Fruit fly (Drosophila melanogaster) whole organism, embryonic: ENCODE results near the gene Vajk3.

Source experiments
- Aef1 ChIP-seq: fragments of 200-800 bp; sonication (Bioruptor generic); IDR thresholded peaks from 3 replicates; pipeline ENCODE4 v1.3.6; 2022; ENCODE audit warnings: missing biosample characterization, missing genetic modification characterization
- B-H2 ChIP-seq: fragments of 200-800 bp; sonication (Bioruptor generic); optimal IDR thresholded peaks from 2 replicates; lab custom pipeline; 2018; ENCODE audit warnings: missing biosample characterization, mild to moderate bottlenecking, missing genetic modification characterization
- Bdp1 ChIP-seq: fragments of 200-800 bp; sonication (Bioruptor generic); optimal IDR thresholded peaks from 3 replicates; lab custom pipeline; 2016; ENCODE audit warnings: missing biosample characterization, missing genetic modification characterization
- CG1024 ChIP-seq: fragments of 200-800 bp; sonication (Bioruptor generic); IDR thresholded peaks from 2 replicates; pipeline ENCODE4 v1.3.6; 2022; ENCODE audit warnings: missing biosample characterization, missing genetic modification characterization
- CG11247 ChIP-seq: fragments of 200-800 bp; sonication (Bioruptor generic); IDR thresholded peaks from 2 replicates; pipeline ENCODE4 v1.3.6; 2022; ENCODE audit warnings: missing biosample characterization, missing genetic modification characterization
- CG12071 ChIP-seq: fragments of 200-800 bp; sonication (Bioruptor generic); optimal IDR thresholded peaks from 3 replicates; lab custom pipeline; 2018; ENCODE audit warnings: missing biosample characterization, mild to moderate bottlenecking, missing genetic modification characterization
- CG15479 ChIP-seq: fragments of 200-800 bp; sonication (Bioruptor generic); optimal IDR thresholded peaks from 3 replicates; lab custom pipeline; 2019; ENCODE audit warnings: missing biosample characterization, mild to moderate bottlenecking, missing genetic modification characterization, moderate library complexity
- CG15696 ChIP-seq: fragments of 200-800 bp; sonication (Bioruptor generic); optimal IDR thresholded peaks from 2 replicates; lab custom pipeline; 2019; ENCODE audit warnings: missing biosample characterization, mild to moderate bottlenecking, missing genetic modification characterization, moderate library complexity
- CG1603 ChIP-seq: fragments of 200-800 bp; sonication (Bioruptor generic); optimal IDR thresholded peaks from 2 replicates; lab custom pipeline; 2019; ENCODE audit warnings: missing biosample characterization, mild to moderate bottlenecking, missing genetic modification characterization, moderate library complexity
- CG16779 ChIP-seq: fragments of 200-800 bp; sonication (Bioruptor generic); IDR thresholded peaks from 2 replicates; pipeline ENCODE4 v1.3.6; 2022; ENCODE audit warnings: missing biosample characterization, missing genetic modification characterization
- CG17186 ChIP-seq: fragments of 200-800 bp; sonication (Bioruptor generic); optimal IDR thresholded peaks from 3 replicates; lab custom pipeline; 2017; ENCODE audit warnings: missing biosample characterization, missing genetic modification reagents, missing genetic modification characterization
- CG17829 ChIP-seq: fragments of 200-800 bp; optimal IDR thresholded peaks from 2 replicates; lab custom pipeline; 2019; ENCODE audit warnings: missing biosample characterization, mild to moderate bottlenecking, missing genetic modification characterization, moderate library complexity
- CG18599 ChIP-seq: fragments of 200-800 bp; sonication (Bioruptor generic); optimal IDR thresholded peaks from 3 replicates; lab custom pipeline; 2017; ENCODE audit warnings: missing biosample characterization, missing genetic modification characterization, mild to moderate bottlenecking, moderate library complexity, missing genetic modification reagents
- CG31365 ChIP-seq: fragments of 200-800 bp; sonication (Bioruptor generic); optimal IDR thresholded peaks from 2 replicates; lab custom pipeline; 2018; ENCODE audit warnings: missing biosample characterization, mild to moderate bottlenecking, missing genetic modification characterization
- CG3281 ChIP-seq: fragments of 200-800 bp; sonication (Bioruptor generic); optimal IDR thresholded peaks from 3 replicates; lab custom pipeline; 2017; ENCODE audit warnings: missing biosample characterization, mild to moderate bottlenecking, missing genetic modification characterization
- CG4404 ChIP-seq: fragments of 200-800 bp; sonication (Bioruptor generic); IDR thresholded peaks from 2 replicates; pipeline ENCODE4 v1.3.6; 2022; ENCODE audit warnings: missing biosample characterization, missing genetic modification characterization
- CG5180 ChIP-seq: fragments of 200-800 bp; sonication (Bioruptor generic); optimal IDR thresholded peaks from 3 replicates; lab custom pipeline; 2017; ENCODE audit warnings: missing biosample characterization, missing genetic modification characterization, mild to moderate bottlenecking, moderate library complexity, missing genetic modification reagents
- CG7556 ChIP-seq: fragments of 200-800 bp; sonication (Bioruptor generic); optimal IDR thresholded peaks from 2 replicates; lab custom pipeline; 2017; ENCODE audit warnings: missing biosample characterization, mild to moderate bottlenecking, missing genetic modification characterization
- CG8924 ChIP-seq: fragments of 200-800 bp; optimal IDR thresholded peaks from 3 replicates; lab custom pipeline; 2019; ENCODE audit warnings: missing biosample characterization, mild to moderate bottlenecking, missing genetic modification characterization, moderate library complexity
- Camta ChIP-seq: fragments of 200-800 bp; sonication (Bioruptor generic); optimal IDR thresholded peaks from 2 replicates; lab custom pipeline; 2016; ENCODE audit warnings: missing biosample characterization, missing genetic modification characterization
- Dbx ChIP-seq: fragments of 200-800 bp; sonication (Bioruptor generic); IDR thresholded peaks from 3 replicates; pipeline ENCODE4 v1.3.6; 2022; ENCODE audit warnings: missing biosample characterization, missing genetic modification characterization
- Doc2 ChIP-seq: fragments of 200-800 bp; sonication (Bioruptor generic); IDR thresholded peaks from 2 replicates; pipeline ENCODE4 v1.3.6; 2022; ENCODE audit warnings: missing biosample characterization, missing genetic modification characterization
- E2f1 ChIP-seq: fragments of 200-800 bp; sonication (Bioruptor generic); IDR thresholded peaks from 2 replicates; pipeline ENCODE4 v1.3.6; 2022; ENCODE audit warnings: missing biosample characterization, missing genetic modification characterization
- Fer1 ChIP-seq: fragments of 200-800 bp; sonication (Bioruptor generic); optimal IDR thresholded peaks from 2 replicates; lab custom pipeline; 2017; ENCODE audit warnings: missing biosample characterization, mild to moderate bottlenecking, missing genetic modification characterization
- H2.0 ChIP-seq: fragments of 200-800 bp; sonication (Bioruptor generic); IDR thresholded peaks from 2 replicates; pipeline ENCODE4 v1.3.6; 2022; ENCODE audit warnings: missing biosample characterization, missing genetic modification characterization
- Neu2 ChIP-seq: fragments of 200-800 bp; sonication (Bioruptor generic); optimal IDR thresholded peaks from 3 replicates; lab custom pipeline; 2016; ENCODE audit warnings: missing biosample characterization, missing genetic modification characterization, borderline replicate concordance
- Scr ChIP-seq: fragments of 200-800 bp; sonication (Bioruptor generic); IDR thresholded peaks from 2 replicates; pipeline ENCODE4 v1.3.6; 2022; ENCODE audit warnings: missing biosample characterization, missing genetic modification characterization; ENCODE audit not compliant: partially characterized antibody
- Sin3A ChIP-seq: fragments of >200 bp; optimal IDR thresholded peaks from 2 replicates; lab custom pipeline; 2018
- Taf1 ChIP-seq: fragments of 200-800 bp; sonication (Bioruptor generic); IDR thresholded peaks from 2 replicates; pipeline ENCODE4 v1.3.6; 2022; ENCODE audit warnings: missing biosample characterization, missing genetic modification characterization
- bbx ChIP-seq: fragments of 200-800 bp; sonication (Bioruptor generic); IDR thresholded peaks from 2 replicates; pipeline ENCODE4 v1.3.6; 2022; ENCODE audit warnings: missing biosample characterization, missing genetic modification characterization; ENCODE audit not compliant: partially characterized antibody
- crc ChIP-seq: fragments of 200-800 bp; sonication (Bioruptor generic); optimal IDR thresholded peaks from 2 replicates; lab custom pipeline; 2016; ENCODE audit warnings: missing biosample characterization, missing genetic modification characterization
- dmrt99B ChIP-seq: fragments of 200-800 bp; sonication (Bioruptor generic); optimal IDR thresholded peaks from 2 replicates; lab custom pipeline; 2018; ENCODE audit warnings: missing biosample characterization, mild to moderate bottlenecking, missing genetic modification characterization, moderate library complexity
- fd3F ChIP-seq: fragments of 200-800 bp; sonication (Bioruptor generic); optimal IDR thresholded peaks from 2 replicates; lab custom pipeline; 2018; ENCODE audit warnings: missing biosample characterization, mild to moderate bottlenecking, missing genetic modification characterization, moderate library complexity
- gce ChIP-seq: fragments of 200-800 bp; sonication (Bioruptor generic); IDR thresholded peaks from 3 replicates; pipeline ENCODE4 v1.3.6; 2022; ENCODE audit warnings: missing biosample characterization, missing genetic modification characterization
- gt ChIP-seq: fragments of 200-800 bp; sonication (Bioruptor generic); IDR thresholded peaks from 2 replicates; pipeline ENCODE4 v1.3.6; 2022; ENCODE audit warnings: missing biosample characterization, missing genetic modification characterization
- her ChIP-seq: fragments of 200-800 bp; sonication (Bioruptor generic); optimal IDR thresholded peaks from 2 replicates; lab custom pipeline; 2016; ENCODE audit warnings: missing biosample characterization, missing genetic modification characterization
- knrl ChIP-seq: fragments of 200-800 bp; sonication (Bioruptor generic); IDR thresholded peaks from 3 replicates; pipeline ENCODE4 v1.3.6; 2022; ENCODE audit warnings: missing biosample characterization, missing genetic modification characterization; ENCODE audit not compliant: partially characterized antibody
- lmd ChIP-seq: fragments of 200-800 bp; sonication (Bioruptor generic); IDR thresholded peaks from 2 replicates; pipeline ENCODE4 v1.3.6; 2022; ENCODE audit warnings: missing biosample characterization, missing genetic modification characterization
- lola ChIP-seq, 3 experiments: fragments of >200 bp in 2 of 3; fragments of 200-800 bp in 1 of 3; sonication (Bioruptor generic) in 1 of 3; optimal IDR thresholded peaks; 2 replicates each; lab custom pipeline; 2017 to 2019; ENCODE audit warnings: missing biosample characterization in 3 of 3, missing genetic modification characterization in 3 of 3, mild to moderate bottlenecking in 1 of 3, moderate library complexity in 1 of 3
- org-1 ChIP-seq: fragments of 200-800 bp; sonication (Bioruptor generic); optimal IDR thresholded peaks from 2 replicates; lab custom pipeline; 2017; ENCODE audit warnings: missing biosample characterization, missing genetic modification characterization
- otp ChIP-seq: fragments of 200-800 bp; sonication (Bioruptor generic); IDR thresholded peaks from 3 replicates; pipeline ENCODE4, ENCODE4 v1.3.6; 2022; ENCODE audit warnings: missing biosample characterization, missing genetic modification characterization
- repo ChIP-seq: fragments of 200-800 bp; sonication (Bioruptor generic); optimal IDR thresholded peaks from 2 replicates; lab custom pipeline; 2016; ENCODE audit warnings: missing biosample characterization, missing genetic modification characterization
- scrt ChIP-seq: fragments of 200-800 bp; sonication (Bioruptor generic); optimal IDR thresholded peaks from 2 replicates; lab custom pipeline; 2018; ENCODE audit warnings: missing biosample characterization, mild to moderate bottlenecking, missing genetic modification characterization, moderate library complexity
- sens ChIP-seq: fragments of 200-800 bp; sonication (Bioruptor generic); peaks from one replicate; lab custom pipeline; 2016; ENCODE audit warnings: missing biosample characterization, missing genetic modification characterization
- sna ChIP-seq: fragments of 200-800 bp; sonication (Bioruptor generic); IDR thresholded peaks from 2 replicates; pipeline ENCODE4 v1.3.6; 2022; ENCODE audit warnings: missing biosample characterization, missing genetic modification characterization; ENCODE audit not compliant: partially characterized antibody
- so ChIP-seq: fragments of 200-800 bp; sonication (Bioruptor generic); IDR thresholded peaks from 3 replicates; pipeline ENCODE4 v1.3.6; 2022; ENCODE audit warnings: missing biosample characterization, missing genetic modification characterization
- unc-4 ChIP-seq: fragments of 200-800 bp; sonication (Bioruptor generic); IDR thresholded peaks from 2 replicates; pipeline ENCODE4 v1.3.6; 2022; ENCODE audit warnings: missing biosample characterization, missing genetic modification characterization; ENCODE audit not compliant: partially characterized antibody
- zen2 ChIP-seq: fragments of 200-800 bp; sonication (Bioruptor generic); IDR thresholded peaks from 3 replicates; pipeline ENCODE4 v1.3.6; 2022; ENCODE audit warnings: missing biosample characterization, missing genetic modification characterization; ENCODE audit not compliant: partially characterized antibody
- zfh2 ChIP-seq: fragments of 200-800 bp; sonication (Bioruptor generic); optimal IDR thresholded peaks from 2 replicates; lab custom pipeline; 2016; ENCODE audit warnings: missing biosample characterization, missing genetic modification characterization

Gene Vajk3

DNA sequence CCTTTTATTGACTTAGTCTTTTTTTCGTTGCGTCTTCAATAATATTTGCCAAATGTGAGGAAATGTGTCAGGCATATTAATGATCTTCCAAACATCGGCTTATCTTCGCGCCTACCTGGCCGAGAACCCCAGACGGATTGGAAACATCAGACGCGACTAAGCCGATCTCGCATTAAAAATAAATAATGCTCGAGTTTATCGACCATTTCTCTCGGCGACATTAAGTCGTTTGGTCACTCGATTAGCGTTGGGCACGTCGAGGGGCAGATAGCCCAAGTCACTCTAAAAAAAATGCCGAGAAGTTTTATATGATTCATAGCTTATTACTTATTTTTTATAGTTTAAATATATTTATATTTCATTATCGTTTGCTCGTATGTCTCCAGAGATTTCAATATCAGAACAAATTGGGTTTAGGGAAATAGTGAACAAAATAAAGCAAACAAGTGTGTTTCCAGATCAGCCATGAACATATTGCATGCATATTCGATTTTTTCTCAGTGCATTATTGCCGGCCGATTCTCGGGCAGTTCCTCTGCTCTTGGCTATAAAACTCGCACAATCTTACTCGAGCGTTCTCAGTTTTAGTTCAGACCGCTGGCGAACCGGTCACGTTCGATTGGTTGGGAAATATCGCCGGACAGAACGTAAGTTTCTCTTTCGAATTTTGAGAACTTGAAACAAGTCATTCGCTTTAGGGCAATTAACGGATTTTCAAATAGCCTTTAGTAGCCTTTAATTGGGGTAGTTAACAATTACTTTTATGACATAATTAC is 42.0 kb downstream of the Vajk3 start, which contains the start of gene Ance (continued):
- TF ChIP-seq her (GFP tag; lab: Kevin White, UChicago) (peak; percentile 4), Neu2 (no peak), org-1 (GFP tag; lab: Kevin White, UChicago) (peak; percentile 33), CG3281 (GFP tag; lab: Kevin White, UChicago) (peak; percentile 57), CG1024 (GFP tag; lab: Robert Waterston, UW) (no peak), Camta (GFP tag; lab: Kevin White, UChicago) (no peak), Aef1 (no peak), zen2 (GFP tag; lab: Robert Waterston, UW) (no peak), CG5180 (GFP tag; lab: Kevin White, UChicago) (peak; percentile 26), sens (peak; percentile 39), knrl (no peak), CG1603 (tag; lab: Kevin White, UChicago) (no peak), Sin3A (lab: Kevin White, UChicago) (no peak), fd3F (GFP tag; lab: Kevin White, UChicago) (peak; percentile 39), CG15479 (no peak), E2f1 (GFP tag; lab: Robert Waterston, UW) (0 out of 2 replicates have a peak, but pooled peaks have one; percentile 28), Bdp1 (GFP tag; lab: Kevin White, UChicago) (no peak), zfh2 (GFP tag; lab: Kevin White, UChicago) (peak; percentile 11), gt (no peak), CG11247 (peak; percentile 66), H2.0 (GFP tag; lab: Robert Waterston, UW) (no peak), sna (GFP tag; lab: Robert Waterston, UW) (no peak), CG17829 (peak; percentile 36), unc-4 (0 out of 2 replicates have a peak, but pooled peaks have one; percentile 21), CG12071 (GFP tag; lab: Kevin White, UChicago) (no peak), so (GFP tag; lab: Robert Waterston, UW) (no peak), CG31365 (tag; lab: Kevin White, UChicago) (no peak), Scr (0 out of 2 replicates have a peak, but pooled peaks have one; percentile 7), bbx (GFP tag; lab: Robert Waterston, UW) (no peak), Doc2 (GFP tag; lab: Robert Waterston, UW) (no peak), Dbx (GFP tag; lab: Robert Waterston, UW) (peak; percentile 58; the same call in 1 of the 3 replicates), CG15696 (tag; lab: Kevin White, UChicago) (peak; percentile 18), CG18599 (GFP tag; lab: Kevin White, UChicago) (peak; percentile 79), CG7556 (GFP tag; lab: Kevin White, UChicago) (peak; percentile 46), repo (GFP tag; lab: Kevin White, UChicago) (no peak), lola (GFP tag; optimal IDR thresholded peaks at IDR 0.05; lab: Kevin White, UChicago) (peak in 1 of 3 experiments; percentile 34), CG4404 (GFP tag; lab: Robert Waterston, UW) (peak; percentile 43; the same call in 1 of the 2 replicates), lmd (GFP tag; lab: Robert Waterston, UW) (peak; percentile 38; the same call in 1 of the 2 replicates), Taf1 (GFP tag; lab: Robert Waterston, UW) (peak; percentile 29; the same call in 1 of the 2 replicates), B-H2 (GFP tag; lab: Kevin White, UChicago) (no peak), dmrt99B (tag; lab: Kevin White, UChicago) (peak; percentile 11), CG17186 (GFP tag; lab: Kevin White, UChicago) (no peak), scrt (GFP tag; lab: Kevin White, UChicago) (no peak), Fer1 (GFP tag; lab: Kevin White, UChicago) (no peak), otp (no peak), CG8924 (tag; lab: Kevin White, UChicago) (peak; percentile 31), crc (GFP tag; lab: Kevin White, UChicago) (no peak), gce (no peak), CG16779 (GFP tag; lab: Robert Waterston, UW) (no peak)
